Worm (Caenorhabditis elegans): ENCODE results near the gene gsto-2.

ce11 chrIII:8573869-8574268 is 19.3 kb downstream of the gsto-2 start:
- TF ChIP-seq tbx-11 (GFP tag; IDR thresholded peaks at IDR 0.05) = no peak
- TF ChIP-seq pes-1 (GFP tag; IDR thresholded peaks at IDR 0.05) = no peak
- TF ChIP-seq ama-1 (optimal IDR thresholded peaks at IDR 0.05) = no peak
- no peak for TF ChIP-seq tbx-37 (GFP tag; conservative IDR thresholded peaks at IDR 0.05)
- no peak for TF ChIP-seq flt-1 (GFP tag; IDR thresholded peaks at IDR 0.05)
